Worm (Caenorhabditis elegans) whole organism, L4 larva: ENCODE data around the gene ZK822.9.

Source experiments
- R02D3.7 ChIP-seq: fragments of 150-350 bp; sonication (generic microtip); optimal IDR thresholded peaks from 3 replicates; lab custom pipeline; 2014; ENCODE audit warnings: missing biosample characterization, missing genetic modification characterization
- skn-1 ChIP-seq: fragments of 150-350 bp; optimal IDR thresholded peaks from 2 replicates; lab custom pipeline; 2014; ENCODE audit warnings: missing biosample characterization, missing genetic modification characterization

DNA sequence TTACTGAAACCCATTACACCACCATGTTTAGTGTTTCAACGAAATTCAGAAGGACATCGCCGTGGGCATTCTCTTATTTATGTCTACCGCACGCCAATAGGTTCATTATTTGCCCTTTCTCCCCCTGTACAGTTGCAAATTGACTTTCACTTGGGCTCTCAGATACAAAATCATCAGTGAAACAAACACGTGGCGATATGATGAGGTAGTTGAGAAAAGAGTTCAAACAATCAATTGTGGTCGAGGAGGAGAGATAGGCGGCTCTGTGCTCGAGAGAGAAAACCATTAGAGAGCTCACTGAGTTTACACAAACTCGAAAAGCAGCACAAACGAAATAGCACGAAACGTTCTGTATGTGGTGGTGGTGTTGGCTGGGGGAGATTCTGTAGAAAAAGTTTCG lies 41.3 kb downstream of the ZK822.9 start:
- no peak for TF ChIP-seq skn-1 (tag; lab: Kevin White, UChicago)
- no peak for TF ChIP-seq R02D3.7 (tag; lab: Kevin White, UChicago)
